Worm (Caenorhabditis elegans) whole organism, mixed stage, embryonic: ENCODE results near the gene clec-216.

Experiments
- nhr-28 ChIP-seq: fragments of 150-350 bp; optimal IDR thresholded peaks from 2 replicates; lab custom pipeline; 2014; ENCODE audit warnings: missing biosample characterization, missing genetic modification characterization
- ztf-11 ChIP-seq: fragments of 150-350 bp; optimal IDR thresholded peaks from 2 replicates; lab custom pipeline; 2014; ENCODE audit warnings: missing biosample characterization, missing genetic modification characterization

DNA sequence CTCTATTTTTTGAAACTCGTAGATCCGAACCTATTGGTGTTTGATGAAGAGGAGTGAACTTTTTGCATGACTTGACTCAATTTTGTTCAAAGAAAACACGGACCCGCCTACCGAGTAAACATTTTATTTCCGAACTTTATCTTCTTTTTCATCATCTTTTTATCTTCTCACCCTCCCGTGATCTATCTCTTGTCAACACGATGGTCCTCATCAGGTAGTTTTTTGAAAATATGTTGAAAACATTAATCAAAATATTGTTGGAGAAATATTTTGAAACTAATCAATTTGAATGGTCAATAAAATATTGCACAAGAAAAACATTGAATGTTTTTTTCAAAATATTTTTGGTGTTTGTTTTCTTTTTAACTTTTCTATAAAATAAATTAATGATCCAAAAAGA, 44.3 kb downstream of the clec-216 start:
- TF ChIP-seq nhr-28 (no peak), ztf-11 (tag; lab: Kevin White, UChicago) (no peak)
